Fruit fly (Drosophila melanogaster): ENCODE measurements around the gene CG13698.

The CG13698 gene

dm6 chr3L:18106021-18106944 lies at the start of gene CG13698, which contains the start of gene mRpS26 (continued):
- TF ChIP-seq ac (GFP tag; optimal IDR thresholded peaks at IDR 0.05) (no peak), dmrt11E (tag; optimal IDR thresholded peaks at IDR 0.05) (peak; percentile 61), vfl (GFP tag; optimal IDR thresholded peaks at IDR 0.05) (peak; percentile 37), CG2120 (GFP tag; optimal IDR thresholded peaks at IDR 0.05) (peak; percentile 77), CG10543 (GFP tag; optimal IDR thresholded peaks at IDR 0.05) (peak; percentile 80), CG9215 (GFP tag; IDR thresholded peaks at IDR 0.05) (peak; percentile 4; the same call in 1 of the 2 replicates), oc (tag; optimal IDR thresholded peaks at IDR 0.05) (peak; percentile 59), Sox100B (GFP tag; optimal IDR thresholded peaks at IDR 0.05) (peak; percentile 72), gsb (GFP tag; IDR thresholded peaks at IDR 0.05) (no peak), CG18262 (tag; optimal IDR thresholded peaks at IDR 0.05) (peak; percentile 78), chif (GFP tag; optimal IDR thresholded peaks at IDR 0.05) (no peak), Tbp (GFP tag; optimal IDR thresholded peaks at IDR 0.05) (no peak), CG12942 (GFP tag; optimal IDR thresholded peaks at IDR 0.05) (peak; percentile 65), Hr39 (optimal IDR thresholded peaks at IDR 0.05) (no peak), CG12744 (GFP tag; optimal IDR thresholded peaks at IDR 0.05) (no peak), ab (GFP tag; optimal IDR thresholded peaks at IDR 0.05) (no peak), Xbp1 (GFP tag; optimal IDR thresholded peaks at IDR 0.05) (peak; percentile 80), hb (GFP tag; IDR thresholded peaks at IDR 0.05; ENCODE audit: partially characterized antibody) (no peak), CG15601 (tag; optimal IDR thresholded peaks at IDR 0.05) (peak; percentile 74), CG8359 (GFP tag; optimal IDR thresholded peaks at IDR 0.05; ENCODE audit: borderline replicate concordance) (no peak), dpn (GFP tag; optimal IDR thresholded peaks at IDR 0.05) (peak; percentile 54 to 80), Taf1 (GFP tag; IDR thresholded peaks at IDR 0.05) (peak; percentile 43; the same call in 1 of the 2 replicates), yki (optimal IDR thresholded peaks at IDR 0.05) (no peak), CG34422 (GFP tag; IDR thresholded peaks at IDR 0.05) (peak; percentile 63; the same call in 1 of the 3 replicates), Neu2 (GFP tag; optimal IDR thresholded peaks at IDR 0.05; ENCODE audit: borderline replicate concordance) (no peak), CG4424 (GFP tag; optimal IDR thresholded peaks at IDR 0.05) (peak; percentile 72), CG17802 (tag; optimal IDR thresholded peaks at IDR 0.05) (peak; percentile 24), CG31441 (GFP tag; IDR thresholded peaks at IDR 0.05) (peak; percentile 83), CG14014 (GFP tag; IDR thresholded peaks at IDR 0.05) (peak; percentile 51; the same call in 1 of the 2 replicates), CG18619 (GFP tag; optimal IDR thresholded peaks at IDR 0.05) (peak; percentile 62), CG1233 (GFP tag; optimal IDR thresholded peaks at IDR 0.05) (peak; percentile 58), CG4820 (GFP tag; optimal IDR thresholded peaks at IDR 0.05) (peak; percentile 69), Sry-β (GFP tag; optimal IDR thresholded peaks at IDR 0.05) (peak; percentile 94), jing (GFP tag; optimal IDR thresholded peaks at IDR 0.05) (peak; percentile 21), NfI (GFP tag; optimal IDR thresholded peaks at IDR 0.05) (peak; percentile 72), pfk (GFP tag; optimal IDR thresholded peaks at IDR 0.05) (no peak), Hr51 (GFP tag; optimal IDR thresholded peaks at IDR 0.05) (peak; percentile 29 to 73), zen2 (GFP tag; IDR thresholded peaks at IDR 0.05; ENCODE audit: partially characterized antibody) (peak; percentile 30; the same call in 1 of the 3 replicates), Gug (GFP tag; IDR thresholded peaks at IDR 0.05) (no peak; the same call in 3 of the 4 replicates), MBD-R2 (GFP tag; IDR thresholded peaks at IDR 0.05) (peak; percentile 66), lmd (GFP tag; IDR thresholded peaks at IDR 0.05) (peak; percentile 40; the same call in 1 of the 2 replicates), wek (GFP tag; optimal IDR thresholded peaks at IDR 0.05) (no peak), YL-1 (GFP tag; optimal IDR thresholded peaks at IDR 0.05) (peak; percentile 70), tll (GFP tag; optimal IDR thresholded peaks at IDR 0.05) (no peak), CG15479 (GFP tag; optimal IDR thresholded peaks at IDR 0.05) (peak; percentile 7), Bgb (GFP tag; IDR thresholded peaks at IDR 0.05; ENCODE audit: partially characterized antibody) (peak; percentile 74), Hmr (GFP tag; optimal IDR thresholded peaks at IDR 0.05) (peak; percentile 80), zf30C (GFP tag; optimal IDR thresholded peaks at IDR 0.05) (no peak)
